Worm (Caenorhabditis elegans) whole organism, L4 larva: Measurements from ENCODE around the gene Y50E8A.6.

Experiments
- ZK546.5 ChIP-seq, 2 experiments: sonication (generic microtip); optimal IDR thresholded peaks; 2 replicates each; lab custom pipeline; 2017; ENCODE audit warnings: missing biosample characterization in 2 of 2, missing genetic modification characterization in 2 of 2
- dpl-1 ChIP-seq: fragments of 150-350 bp; optimal IDR thresholded peaks from 2 replicates; lab custom pipeline; 2014; ENCODE audit warnings: missing biosample characterization, missing genetic modification reagents, missing genetic modification characterization
- lin-13 ChIP-seq: fragments of 150-350 bp; optimal IDR thresholded peaks from 2 replicates; lab custom pipeline; 2014; ENCODE audit warnings: missing biosample characterization, missing genetic modification reagents, missing genetic modification characterization
- nhr-10 ChIP-seq: fragments of 150-350 bp; optimal IDR thresholded peaks from 2 replicates; lab custom pipeline; 2014; ENCODE audit warnings: missing biosample characterization, missing genetic modification characterization
- nhr-102 ChIP-seq: sonication (generic microtip); optimal IDR thresholded peaks from 2 replicates; lab custom pipeline; 2016; ENCODE audit warnings: mild to moderate bottlenecking, missing genetic modification characterization, moderate library complexity, missing compliant biosample characterization
- nhr-11 ChIP-seq: fragments of 150-350 bp; optimal IDR thresholded peaks from 2 replicates; lab custom pipeline; 2014; ENCODE audit warnings: missing biosample characterization, missing genetic modification characterization
- nhr-28 ChIP-seq: fragments of 150-350 bp; optimal IDR thresholded peaks from 2 replicates; lab custom pipeline; 2014; ENCODE audit warnings: missing biosample characterization, missing genetic modification characterization
- nhr-77 ChIP-seq: fragments of 150-350 bp; optimal IDR thresholded peaks from 2 replicates; lab custom pipeline; 2014; ENCODE audit warnings: missing biosample characterization, missing genetic modification characterization
- pha-4 ChIP-seq, 2 experiments: fragments of 150-350 bp in 1 of 2; fragments of 200-800 bp in 1 of 2; sonication (Bioruptor generic) in 1 of 2; IDR thresholded peaks in 1 of 2; optimal IDR thresholded peaks in 1 of 2; 2 replicates each; pipeline versions ENCODE4 v1.3.6 to Lab custom; 2014 to 2022; ENCODE audit warnings: missing genetic modification characterization in 2 of 2, missing genetic modification reagents in 2 of 2, missing biosample characterization in 1 of 2, missing compliant biosample characterization in 1 of 2
- skn-1 ChIP-seq: fragments of 150-350 bp; optimal IDR thresholded peaks from 2 replicates; lab custom pipeline; 2014; ENCODE audit warnings: missing biosample characterization, missing genetic modification characterization
- snpc-1.2 ChIP-seq: fragments of 200-800 bp; sonication (Bioruptor generic); IDR thresholded peaks from 2 replicates; pipeline ENCODE4 v1.3.6; 2022; ENCODE audit warnings: missing genetic modification reagents, missing genetic modification characterization, missing compliant biosample characterization

DNA sequence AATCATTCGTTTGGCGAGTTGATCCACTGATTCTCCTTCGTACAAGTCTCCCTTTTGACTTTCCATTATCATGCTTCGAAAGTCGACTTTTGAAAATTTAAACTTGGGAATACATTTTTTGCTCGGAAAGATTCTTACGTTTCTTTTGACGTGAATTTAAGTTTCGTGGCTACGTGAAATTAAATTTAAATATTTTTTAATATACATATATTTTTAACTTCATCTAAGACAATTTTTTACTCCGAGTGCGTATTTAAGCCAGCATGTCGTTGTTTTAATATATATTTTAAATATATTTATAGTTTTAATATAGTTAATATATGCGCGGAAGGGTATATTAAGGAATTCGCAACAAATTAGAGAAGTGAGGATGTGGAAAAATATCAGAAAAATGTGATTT lies 25.5 kb downstream of the Y50E8A.6 start, which contains the start of gene R08A2.2:
- no peak for TF ChIP-seq snpc-1.2 (GFP tag; lab: Robert Waterston, UW)
- TF ChIP-seq skn-1 (tag; lab: Kevin White, UChicago): no peak
- TF ChIP-seq pha-4 (GFP tag; IDR thresholded peaks at IDR 0.05; lab: Robert Waterston, UW): no peak
- TF ChIP-seq pha-4 (tag; optimal IDR thresholded peaks at IDR 0.05; lab: Kevin White, UChicago): no peak
- no peak for TF ChIP-seq nhr-102
- TF ChIP-seq lin-13: no peak
- TF ChIP-seq dpl-1: no peak
- no peak for TF ChIP-seq ZK546.5 (tag; optimal IDR thresholded peaks at IDR 0.05; lab: Kevin White, UChicago)
- TF ChIP-seq nhr-11 (tag; lab: Kevin White, UChicago): no peak
- no peak for TF ChIP-seq nhr-10 (tag; lab: Kevin White, UChicago)
- TF ChIP-seq nhr-28 (tag; lab: Kevin White, UChicago): no peak
- TF ChIP-seq nhr-77: no peak
